Fruit fly (Drosophila melanogaster) Kc167 (cell line): ENCODE measurements around the gene mdlc.

Experiments
- Myc ChIP-seq: fragments of >200 bp; optimal IDR thresholded peaks from 2 replicates; lab custom pipeline; 2017; ENCODE audit warnings: missing external identifiers
- Sin3A ChIP-seq: fragments of >200 bp; optimal IDR thresholded peaks from 2 replicates; lab custom pipeline; 2018; ENCODE audit warnings: missing external identifiers
- h ChIP-seq: fragments of >200 bp; optimal IDR thresholded peaks from 3 replicates; lab custom pipeline; 2018; ENCODE audit warnings: missing external identifiers
- insv ChIP-seq: fragments of >200 bp; optimal IDR thresholded peaks from 3 replicates; lab custom pipeline; 2018; ENCODE audit warnings: missing external identifiers
- psq ChIP-seq: fragments of >200 bp; optimal IDR thresholded peaks from 2 replicates; lab custom pipeline; 2017; ENCODE audit warnings: missing external identifiers
- ttk ChIP-seq: sonication (Bioruptor generic); optimal IDR thresholded peaks from 2 replicates; lab custom pipeline; 2017; ENCODE audit warnings: missing external identifiers

The mdlc gene

DNA sequence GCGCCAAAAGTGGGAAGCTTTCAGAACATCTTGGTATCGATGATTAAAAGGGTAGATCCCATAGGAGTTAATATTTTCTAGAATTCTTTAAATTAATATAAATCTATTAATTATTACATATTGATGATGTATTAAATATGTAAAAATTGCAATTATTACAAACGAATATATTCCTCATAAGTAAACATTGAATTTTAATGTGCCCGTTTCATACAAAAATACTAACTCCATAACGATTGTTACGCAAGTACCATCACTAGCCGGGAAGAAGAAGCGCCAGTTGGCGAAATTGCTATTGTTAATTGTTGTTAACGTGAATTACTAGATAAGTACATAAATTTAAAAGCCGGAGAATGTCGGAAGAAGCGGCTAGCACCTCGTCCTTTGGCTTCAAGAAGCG lies at the start of gene mdlc:
Gene mdlc (plus strand): TSS at position 248 of the 400 bp plus-strand sequence.
- no peak for TF ChIP-seq h (lab: Kevin White, UChicago)
- no peak for TF ChIP-seq psq (lab: Kevin White, UChicago)
- no peak for TF ChIP-seq ttk (lab: Kevin White, UChicago)
- no peak for TF ChIP-seq Myc
- no peak for TF ChIP-seq insv (lab: Kevin White, UChicago)
- no peak for TF ChIP-seq Sin3A (lab: Kevin White, UChicago)

DNA sequence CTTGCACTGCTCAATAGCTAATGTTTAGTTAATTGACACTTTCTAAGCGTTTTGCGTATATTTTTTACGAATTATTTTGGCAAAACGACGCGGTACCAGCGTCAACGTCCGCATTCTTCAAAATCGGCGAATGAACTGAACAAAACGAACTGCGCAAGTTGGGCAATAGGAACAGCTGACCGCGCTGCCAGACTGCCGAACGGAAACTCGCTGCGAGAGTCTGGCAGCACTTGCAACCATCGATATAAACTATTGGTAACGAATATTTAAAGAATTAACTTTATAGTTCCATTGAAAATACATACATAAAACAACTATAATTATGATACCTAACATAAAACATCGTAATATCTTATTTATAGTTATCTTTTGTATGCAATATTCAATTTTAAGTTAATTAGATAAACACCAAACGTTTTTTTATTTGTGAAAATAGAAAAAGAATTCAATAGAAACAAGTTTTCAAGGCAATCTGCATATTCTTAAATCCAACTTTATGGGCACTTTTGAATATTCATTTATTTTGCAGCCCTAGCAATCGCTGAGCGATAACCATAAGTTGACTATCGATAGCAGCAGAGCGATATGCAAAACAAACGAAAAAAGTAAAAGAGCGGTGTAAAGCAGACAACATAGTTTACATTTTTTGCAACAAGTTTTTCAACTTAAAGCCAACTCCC lies 49.0 kb upstream of the mdlc start, which contains the start of the genes Hs6st and MED25:
Gene Hs6st (minus strand): TSS at position 141 of the 680 bp plus-strand sequence.
Gene MED25 (plus strand): TSS at position 576 of the 680 bp plus-strand sequence.
- TF ChIP-seq h (lab: Kevin White, UChicago) (no peak), psq (lab: Kevin White, UChicago) (peak; percentile 91)

DNA sequence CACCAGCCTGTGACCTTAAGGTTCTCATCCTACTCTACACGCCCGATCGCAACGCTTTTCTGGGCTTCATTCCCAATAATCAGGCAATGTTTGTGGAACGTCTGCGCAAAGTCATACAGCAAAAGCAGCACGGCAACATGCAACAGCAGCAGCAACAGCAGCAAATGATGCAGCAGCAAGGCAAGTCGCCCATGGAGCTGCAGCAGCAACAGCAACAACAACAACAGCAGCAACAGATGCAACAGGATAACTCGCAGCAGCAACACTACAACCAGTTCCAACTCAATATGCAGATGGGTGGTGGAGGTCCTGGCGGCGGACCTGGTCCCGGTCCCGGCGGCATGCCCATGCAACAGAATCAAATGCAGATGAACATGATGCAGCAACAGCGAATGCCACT lies 46.6 kb upstream of the mdlc start:
- TF ChIP-seq insv (lab: Kevin White, UChicago) (no peak), Myc (no peak), ttk (lab: Kevin White, UChicago) (no peak), Sin3A (lab: Kevin White, UChicago) (no peak), h (lab: Kevin White, UChicago) (no peak), psq (lab: Kevin White, UChicago) (no peak)

DNA sequence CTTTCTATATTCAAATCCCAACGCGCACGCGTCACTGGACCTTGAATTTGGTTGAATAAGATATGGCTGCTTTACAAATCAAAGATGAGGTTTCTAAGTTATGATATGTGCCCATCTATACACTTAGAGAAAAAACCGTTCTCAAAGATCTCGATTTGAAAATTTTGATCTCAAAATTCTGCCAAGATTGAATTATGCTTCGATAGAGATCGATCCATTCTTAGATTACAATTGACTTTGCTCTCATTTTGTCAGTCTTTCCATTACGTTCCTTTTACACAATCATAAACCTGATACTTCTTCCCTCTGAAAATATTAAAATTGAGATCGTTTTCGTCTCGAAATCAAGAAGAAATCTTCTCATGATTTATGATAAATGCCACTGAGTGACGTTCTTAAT lies 44.9 kb upstream of the mdlc start:
- TF ChIP-seq ttk (lab: Kevin White, UChicago) (no peak), Myc (no peak), psq (lab: Kevin White, UChicago) (no peak), h (lab: Kevin White, UChicago) (no peak), Sin3A (lab: Kevin White, UChicago) (no peak), insv (lab: Kevin White, UChicago) (no peak)

DNA sequence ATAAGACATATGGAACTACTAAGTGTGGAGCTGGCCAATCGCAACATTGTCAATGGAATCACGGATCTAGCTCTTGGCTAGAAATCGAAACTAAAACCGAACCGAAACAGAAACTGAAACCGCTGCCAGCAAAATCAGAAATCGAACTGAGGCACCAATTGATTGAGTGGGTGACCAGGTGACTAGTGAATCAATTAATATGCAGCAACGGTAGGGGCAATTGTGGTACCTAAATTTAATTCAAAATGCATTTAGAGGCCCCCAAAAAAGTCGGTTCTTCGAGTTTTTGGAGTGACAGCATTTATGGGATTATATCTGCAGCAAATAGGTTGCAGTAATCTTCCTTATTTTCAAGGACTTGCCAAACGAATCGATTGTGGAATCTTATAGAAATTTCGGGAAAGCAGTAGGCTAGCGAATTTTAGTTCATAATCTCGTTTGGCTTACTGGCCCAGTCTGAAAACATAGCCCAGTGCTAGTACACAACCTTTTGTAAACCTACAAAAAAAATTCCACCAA lies 44.1 kb upstream of the mdlc start, which contains the start of the genes CG17190 and CG4836:
Gene CG17190 (minus strand): TSS at position 101 of the 519 bp plus-strand sequence.
Gene CG4836 (plus strand): TSS at position 469 of the 519 bp plus-strand sequence.
- TF ChIP-seq h (lab: Kevin White, UChicago) = no peak
- no peak for TF ChIP-seq insv (lab: Kevin White, UChicago)
- no peak for TF ChIP-seq ttk (lab: Kevin White, UChicago)
- no peak for TF ChIP-seq Myc
- TF ChIP-seq psq (lab: Kevin White, UChicago) = no peak
- TF ChIP-seq Sin3A (lab: Kevin White, UChicago) = no peak

DNA sequence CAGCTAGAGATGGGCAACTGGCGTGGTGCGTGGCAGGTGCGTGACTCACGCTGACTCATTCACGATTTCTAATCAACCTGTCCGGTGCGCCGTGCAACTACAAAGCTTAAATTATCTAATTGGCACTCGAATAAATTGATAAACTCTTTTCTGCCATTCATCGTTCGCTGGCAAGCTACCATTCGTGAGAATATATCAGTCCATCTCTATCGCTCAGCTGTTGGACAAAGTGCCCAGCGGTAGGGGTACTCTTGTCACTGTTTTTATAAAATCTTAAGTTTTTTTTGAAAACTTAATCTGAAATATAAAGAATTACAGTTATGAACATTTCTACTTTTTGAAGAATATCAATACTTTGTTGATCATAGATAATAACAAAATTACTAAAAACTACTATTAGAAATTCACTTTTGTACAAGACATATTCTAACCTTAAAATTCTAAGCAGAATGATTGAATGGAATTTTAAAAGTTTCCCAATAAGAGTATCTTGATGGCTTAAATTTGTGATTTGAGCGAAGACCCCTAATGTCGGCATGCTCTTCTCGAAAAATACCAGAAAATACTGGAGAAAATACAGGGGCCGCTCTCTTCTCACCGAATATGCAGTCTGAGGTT lies 36.3 kb upstream of the mdlc start, which contains the start of the genes PIG-L and psidin:
Gene PIG-L (minus strand): TSS at position 187 of the 618 bp plus-strand sequence.
Gene psidin (plus strand): TSS at position 553 of the 618 bp plus-strand sequence.
- TF ChIP-seq Myc (no peak), psq (lab: Kevin White, UChicago) (no peak), Sin3A (lab: Kevin White, UChicago) (no peak), ttk (lab: Kevin White, UChicago) (no peak), h (lab: Kevin White, UChicago) (no peak), insv (lab: Kevin White, UChicago) (no peak)

DNA sequence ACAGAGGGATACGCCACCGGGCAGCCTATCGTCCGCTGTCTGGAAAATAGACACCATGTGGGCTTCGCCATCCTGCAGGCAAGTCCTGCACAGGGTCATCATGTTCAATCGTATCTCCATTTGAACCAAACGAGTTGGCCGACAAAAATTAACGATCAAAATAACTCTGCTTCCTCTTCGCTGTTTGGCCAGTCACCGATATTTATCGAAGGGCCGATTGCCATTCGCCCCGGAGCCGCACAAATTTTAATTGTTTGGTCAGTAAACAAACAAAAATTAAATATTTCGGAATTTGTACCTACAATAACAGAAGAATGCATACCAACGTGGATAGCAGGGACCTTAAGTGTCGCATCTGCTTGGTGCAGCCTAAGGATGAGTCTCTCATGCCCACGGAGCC lies 29.7 kb upstream of the mdlc start, which contains the start of the genes CG4424 and CG4854:
Gene CG4424 (minus strand): TSS at position 200 of the 400 bp plus-strand sequence.
Gene CG4854 (plus strand): TSS at position 218 of the 400 bp plus-strand sequence.
- TF ChIP-seq Sin3A (lab: Kevin White, UChicago) (no peak), insv (lab: Kevin White, UChicago) (no peak), ttk (lab: Kevin White, UChicago) (no peak), psq (lab: Kevin White, UChicago) (no peak), h (lab: Kevin White, UChicago) (no peak), Myc (no peak)

DNA sequence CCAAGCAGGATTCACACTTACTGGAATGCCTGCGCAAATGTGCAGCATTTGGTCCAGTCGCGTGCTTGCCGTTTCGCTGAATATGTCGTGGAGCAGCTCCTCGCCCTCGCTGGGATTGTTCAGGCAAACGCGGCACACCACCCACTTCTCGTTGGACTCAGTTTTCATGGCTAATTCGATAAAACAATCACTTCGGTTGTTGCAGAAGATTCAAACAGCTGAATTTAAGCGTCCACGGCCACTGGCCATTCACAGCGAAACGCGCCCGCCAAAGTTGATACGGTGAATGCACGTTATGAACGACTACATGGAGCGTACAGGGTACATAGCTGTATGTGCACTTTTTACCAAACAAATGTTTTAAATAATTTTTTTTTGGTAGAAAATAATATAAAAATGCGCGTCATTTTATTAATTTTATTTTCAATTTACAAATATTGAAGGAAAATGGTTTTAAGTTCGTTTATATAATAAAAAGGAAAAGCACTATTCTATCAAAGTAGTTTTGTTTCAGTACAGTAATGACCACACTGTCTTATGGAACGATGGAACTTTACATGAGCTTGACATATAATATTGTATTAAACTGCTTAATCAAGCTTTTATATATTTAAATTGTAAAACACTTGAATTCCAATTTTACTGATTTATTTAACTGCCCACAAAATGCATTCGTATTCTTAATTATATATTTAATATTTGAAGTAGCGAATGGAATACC lies 26.3 kb upstream of the mdlc start, which contains the start of gene trem:
Gene trem (minus strand): TSS at position 267 of the 721 bp plus-strand sequence.
- TF ChIP-seq psq (lab: Kevin White, UChicago) (no peak), h (lab: Kevin White, UChicago) (no peak), ttk (lab: Kevin White, UChicago) (no peak), Sin3A (lab: Kevin White, UChicago) (no peak), insv (lab: Kevin White, UChicago) (no peak), Myc (no peak)

DNA sequence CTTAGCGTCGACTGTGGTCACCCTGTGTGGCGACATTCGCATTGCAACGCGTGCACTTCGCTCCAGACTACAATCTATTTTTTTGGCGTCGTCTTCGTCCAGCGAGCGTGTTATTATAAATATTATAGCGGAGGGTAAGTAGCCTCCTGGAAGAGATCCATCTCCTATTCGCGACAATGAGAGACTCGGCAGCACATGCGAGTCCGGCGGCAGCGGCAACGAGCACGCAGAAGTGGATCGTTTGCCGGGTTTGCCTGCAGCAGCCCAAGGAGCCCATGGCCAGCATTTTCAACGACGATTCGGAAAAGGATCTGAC lies 25.8 kb upstream of the mdlc start, which contains the start of gene idc:
Gene idc (plus strand): TSS at position 60 of the 316 bp plus-strand sequence.
- no peak for TF ChIP-seq h (lab: Kevin White, UChicago)
- TF ChIP-seq ttk (lab: Kevin White, UChicago) = no peak
- TF ChIP-seq Sin3A (lab: Kevin White, UChicago) = no peak
- TF ChIP-seq insv (lab: Kevin White, UChicago) = no peak
- TF ChIP-seq Myc = no peak
- TF ChIP-seq psq (lab: Kevin White, UChicago) = no peak

DNA sequence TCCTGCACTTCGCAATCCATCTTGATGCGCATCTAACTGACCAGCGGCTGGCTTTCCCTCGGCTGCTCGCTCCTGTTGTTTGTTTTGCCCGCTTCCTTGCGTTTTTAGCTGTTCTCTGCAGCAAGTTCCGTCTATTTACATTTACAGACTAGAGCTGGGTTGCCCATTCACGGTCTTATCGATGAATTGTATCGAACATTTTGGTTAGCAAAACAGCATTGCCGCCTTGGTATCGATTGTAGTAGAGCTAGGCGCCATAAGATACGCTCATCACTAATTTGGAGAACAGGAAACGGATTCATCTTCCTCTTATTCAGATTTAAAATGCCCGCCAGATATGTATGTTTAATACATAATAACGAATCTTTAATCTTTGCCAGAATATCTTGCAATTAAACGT lies 21.7 kb upstream of the mdlc start, which contains the start of gene Regnase-1:
Gene Regnase-1 (minus strand): TSS at position 170 of the 400 bp plus-strand sequence.
- TF ChIP-seq h (lab: Kevin White, UChicago) (no peak), ttk (lab: Kevin White, UChicago) (no peak), Sin3A (lab: Kevin White, UChicago) (no peak), Myc (no peak)

DNA sequence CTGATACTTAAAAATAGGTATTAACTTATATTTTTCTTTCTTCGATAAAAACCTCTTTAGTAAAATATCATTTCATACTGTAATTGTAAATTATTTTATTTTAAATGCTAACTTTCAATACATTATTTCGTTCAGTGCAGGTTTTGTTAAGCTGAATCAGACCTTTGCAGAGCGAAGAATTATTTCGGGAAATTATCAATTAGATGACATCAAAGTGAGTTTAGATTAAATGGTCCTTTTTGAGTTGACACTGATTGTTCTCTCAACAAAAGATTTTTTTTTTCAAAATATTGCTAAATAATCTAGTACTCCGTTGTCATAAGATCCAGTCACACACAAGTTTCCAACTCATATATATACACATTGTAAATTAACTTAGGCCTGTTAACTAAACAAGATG lies 15.1 kb upstream of the mdlc start, which contains the start of the genes CG33934 and Indy-2:
Gene CG33934 (plus strand): TSS at position 301 of the 400 bp plus-strand sequence.
Gene Indy-2 (plus strand): TSS at position 301 of the 400 bp plus-strand sequence.
- no peak for TF ChIP-seq h (lab: Kevin White, UChicago)
- no peak for TF ChIP-seq ttk (lab: Kevin White, UChicago)
- no peak for TF ChIP-seq Sin3A (lab: Kevin White, UChicago)
